Worm (Caenorhabditis elegans) whole organism, mixed stage, embryonic: Measurements from ENCODE around the gene Y53F4B.25.

ENCODE experiments used
- M03D4.4 ChIP-seq: sonication (generic microtip); optimal IDR thresholded peaks from 2 replicates; lab custom pipeline; 2017; ENCODE audit warnings: mild to moderate bottlenecking, missing genetic modification characterization, missing compliant biosample characterization
- bed-3 ChIP-seq: fragments of 200-800 bp; sonication (Bioruptor generic); optimal IDR thresholded peaks from 3 replicates; lab custom pipeline; 2018; ENCODE audit warnings: mild to moderate bottlenecking, missing genetic modification characterization, moderate library complexity, missing compliant biosample characterization
- blmp-1 ChIP-seq: fragments of 150-350 bp; optimal IDR thresholded peaks from 2 replicates; lab custom pipeline; 2014; ENCODE audit warnings: missing biosample characterization, missing genetic modification characterization
- ceh-39 ChIP-seq: fragments of 150-350 bp; optimal IDR thresholded peaks from 2 replicates; lab custom pipeline; 2014; ENCODE audit warnings: missing biosample characterization, missing genetic modification characterization
- ceh-43 ChIP-seq: fragments of 200-800 bp; sonication (Bioruptor generic); optimal IDR thresholded peaks from 2 replicates; lab custom pipeline; 2018; ENCODE audit warnings: mild to moderate bottlenecking, missing genetic modification characterization, moderate library complexity, missing compliant biosample characterization
- ceh-83 ChIP-seq: fragments of 200-800 bp; sonication (Bioruptor generic); optimal IDR thresholded peaks from 2 replicates; lab custom pipeline; 2018; ENCODE audit warnings: mild to moderate bottlenecking, missing genetic modification characterization, missing compliant biosample characterization
- ces-1 ChIP-seq: fragments of 150-350 bp; optimal IDR thresholded peaks from 2 replicates; lab custom pipeline; 2014; ENCODE audit warnings: missing biosample characterization, missing genetic modification reagents, missing genetic modification characterization
- cnd-1 ChIP-seq: fragments of 200-800 bp; sonication (Bioruptor generic); optimal IDR thresholded peaks from 2 replicates; lab custom pipeline; 2018; ENCODE audit warnings: mild to moderate bottlenecking, missing genetic modification characterization, missing compliant biosample characterization
- drap-1 ChIP-seq: fragments of 200-800 bp; sonication (Bioruptor generic); optimal IDR thresholded peaks from 3 replicates; lab custom pipeline; 2018; ENCODE audit warnings: mild to moderate bottlenecking, missing genetic modification characterization, missing compliant biosample characterization
- elt-1 ChIP-seq: sonication (generic microtip); optimal IDR thresholded peaks from 2 replicates; lab custom pipeline; 2017; ENCODE audit warnings: missing genetic modification characterization, mild to moderate bottlenecking, missing compliant biosample characterization, antibody characterized with exemption, moderate library complexity, borderline replicate concordance; ENCODE audit not compliant: insufficient read depth
- elt-3 ChIP-seq: fragments of 150-350 bp; optimal IDR thresholded peaks from 2 replicates; lab custom pipeline; 2014; ENCODE audit warnings: missing biosample characterization, missing genetic modification characterization
- flh-1 ChIP-seq: fragments of 200-800 bp; sonication (Bioruptor generic); optimal IDR thresholded peaks from 2 replicates; lab custom pipeline; 2018; ENCODE audit warnings: mild to moderate bottlenecking, missing genetic modification characterization, moderate library complexity, missing compliant biosample characterization
- ham-2 ChIP-seq: fragments of 200-800 bp; sonication (Bioruptor generic); optimal IDR thresholded peaks from 2 replicates; lab custom pipeline; 2018; ENCODE audit warnings: mild to moderate bottlenecking, missing genetic modification characterization, missing compliant biosample characterization
- hlh-1 ChIP-seq: fragments of 150-350 bp; optimal IDR thresholded peaks from 2 replicates; lab custom pipeline; 2014; ENCODE audit warnings: missing biosample characterization, missing genetic modification reagents, missing genetic modification characterization
- lin-13 ChIP-seq: fragments of 150-350 bp; optimal IDR thresholded peaks from 2 replicates; lab custom pipeline; 2014; ENCODE audit warnings: missing biosample characterization, missing genetic modification characterization
- lin-32 ChIP-seq: fragments of 200-800 bp; sonication (Bioruptor generic); optimal IDR thresholded peaks from 2 replicates; lab custom pipeline; 2018; ENCODE audit warnings: mild to moderate bottlenecking, missing genetic modification characterization, missing compliant biosample characterization
- lsy-2 ChIP-seq: fragments of 150-350 bp; optimal IDR thresholded peaks from 2 replicates; lab custom pipeline; 2014; ENCODE audit warnings: missing biosample characterization, missing genetic modification characterization
- mab-5 ChIP-seq: fragments of 150-350 bp; optimal IDR thresholded peaks from 2 replicates; lab custom pipeline; 2014; ENCODE audit warnings: missing biosample characterization, missing genetic modification characterization
- mep-1 ChIP-seq: fragments of 150-350 bp; optimal IDR thresholded peaks from 2 replicates; lab custom pipeline; 2017; ENCODE audit warnings: missing biosample characterization, missing genetic modification reagents, missing genetic modification characterization, inconsistent platforms
- mls-2 ChIP-seq: sonication (generic microtip); optimal IDR thresholded peaks from 2 replicates; lab custom pipeline; 2016; ENCODE audit warnings: mild to moderate bottlenecking, missing genetic modification characterization, moderate library complexity, missing compliant biosample characterization
- nhr-12 ChIP-seq: fragments of 150-350 bp; optimal IDR thresholded peaks from 2 replicates; lab custom pipeline; 2014; ENCODE audit warnings: missing biosample characterization, missing genetic modification characterization
- nhr-2 ChIP-seq: fragments of 150-350 bp; optimal IDR thresholded peaks from 2 replicates; lab custom pipeline; 2014; ENCODE audit warnings: missing biosample characterization, missing genetic modification characterization
- nhr-237 ChIP-seq: fragments of 150-350 bp; optimal IDR thresholded peaks from 2 replicates; lab custom pipeline; 2014; ENCODE audit warnings: missing biosample characterization, missing genetic modification characterization
- nhr-28 ChIP-seq: fragments of 150-350 bp; optimal IDR thresholded peaks from 2 replicates; lab custom pipeline; 2014; ENCODE audit warnings: missing biosample characterization, missing genetic modification characterization
- nhr-76 ChIP-seq: sonication (generic microtip); optimal IDR thresholded peaks from 2 replicates; lab custom pipeline; 2017; ENCODE audit warnings: missing biosample characterization, missing genetic modification characterization
- pha-4 ChIP-seq: fragments of 150-350 bp; optimal IDR thresholded peaks from 2 replicates; lab custom pipeline; 2018; ENCODE audit warnings: missing biosample characterization, missing genetic modification reagents, missing genetic modification characterization
- sem-2 ChIP-seq: fragments of 200-800 bp; sonication (Bioruptor generic); optimal IDR thresholded peaks from 2 replicates; lab custom pipeline; 2018; ENCODE audit warnings: mild to moderate bottlenecking, missing genetic modification characterization, missing compliant biosample characterization
- snpc-4 ChIP-seq: fragments of 150-350 bp; optimal IDR thresholded peaks from 2 replicates; lab custom pipeline; 2014; ENCODE audit warnings: missing biosample characterization, missing genetic modification characterization
- sptf-1 ChIP-seq: sonication (generic microtip); optimal IDR thresholded peaks from 2 replicates; lab custom pipeline; 2017; ENCODE audit warnings: mild to moderate bottlenecking, missing genetic modification characterization, moderate library complexity, missing compliant biosample characterization
- tbx-8 ChIP-seq: fragments of 200-800 bp; sonication (Bioruptor generic); optimal IDR thresholded peaks from 2 replicates; lab custom pipeline; 2018; ENCODE audit warnings: mild to moderate bottlenecking, missing genetic modification characterization, moderate library complexity, missing compliant biosample characterization
- unc-120 ChIP-seq: sonication (generic microtip); optimal IDR thresholded peaks from 2 replicates; lab custom pipeline; 2017; ENCODE audit warnings: missing genetic modification characterization, missing compliant biosample characterization; ENCODE audit not compliant: poor library complexity, severe bottlenecking
- unc-39 ChIP-seq: fragments of 150-350 bp; optimal IDR thresholded peaks from 2 replicates; lab custom pipeline; 2014; ENCODE audit warnings: missing biosample characterization, missing genetic modification characterization
- unc-62 ChIP-seq: fragments of 150-350 bp; optimal IDR thresholded peaks from 2 replicates; lab custom pipeline; 2014; ENCODE audit warnings: missing biosample characterization, missing genetic modification reagents, missing genetic modification characterization
- zip-8 ChIP-seq: fragments of 150-350 bp; optimal IDR thresholded peaks from 2 replicates; lab custom pipeline; 2014; ENCODE audit warnings: missing biosample characterization, missing genetic modification characterization
- ztf-11 ChIP-seq: fragments of 150-350 bp; optimal IDR thresholded peaks from 2 replicates; lab custom pipeline; 2014; ENCODE audit warnings: missing biosample characterization, missing genetic modification characterization

Y53F4B.25 gene

DNA sequence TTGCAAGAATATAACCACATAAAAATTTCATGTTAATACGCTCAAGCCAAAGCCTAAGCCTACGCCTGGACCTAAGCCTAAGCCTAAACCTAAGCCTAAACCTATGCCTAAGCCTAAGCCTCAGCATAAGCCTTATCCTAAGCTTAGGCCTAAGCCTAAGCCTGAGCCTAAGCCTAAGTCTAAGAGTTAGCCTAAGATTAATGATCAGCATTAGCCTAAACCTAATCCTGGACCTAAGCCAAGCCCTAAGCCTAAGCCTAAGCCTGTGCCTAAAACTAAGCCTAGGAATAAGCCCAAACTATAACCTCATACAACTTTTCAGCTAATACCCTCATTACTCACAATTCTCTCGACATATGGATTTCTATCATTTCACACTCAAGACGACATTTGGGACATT is 22.4 kb downstream of the Y53F4B.25 start:
- no peak for TF ChIP-seq ceh-43 (GFP tag; lab: Kevin White, UChicago)
- TF ChIP-seq M03D4.4 (tag; lab: Kevin White, UChicago) = no peak
- no peak for TF ChIP-seq unc-39 (tag; lab: Kevin White, UChicago)
- TF ChIP-seq lin-13 = no peak
- no peak for TF ChIP-seq nhr-12
- no peak for TF ChIP-seq nhr-2 (tag; lab: Kevin White, UChicago)
- no peak for TF ChIP-seq ztf-11 (tag; lab: Kevin White, UChicago)
- TF ChIP-seq elt-3 (tag; lab: Kevin White, UChicago) = no peak
- TF ChIP-seq tbx-8 = no peak
- no peak for TF ChIP-seq flh-1 (GFP tag; lab: Kevin White, UChicago)
- TF ChIP-seq sptf-1 (tag; lab: Kevin White, UChicago) = no peak
- TF ChIP-seq ham-2 (GFP tag; lab: Kevin White, UChicago) = no peak
- TF ChIP-seq pha-4 = no peak

DNA sequence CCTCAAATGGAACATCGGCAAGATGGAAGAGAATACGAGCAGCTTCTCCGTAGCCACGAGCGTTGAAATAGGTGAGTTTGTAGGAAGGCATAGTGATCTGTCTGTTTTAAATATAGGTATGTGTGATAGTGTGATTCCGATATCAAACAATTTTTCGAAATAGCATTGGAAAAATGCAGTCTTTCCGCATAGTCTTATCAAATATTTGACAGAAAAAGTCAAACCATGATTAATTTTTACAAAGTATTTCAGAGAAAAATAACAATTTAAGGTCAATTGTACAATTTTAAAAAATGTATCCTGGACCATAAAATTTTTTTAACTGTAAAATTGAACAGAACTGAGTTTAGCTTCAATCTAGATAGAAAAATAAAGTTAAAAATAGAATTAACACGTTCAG is 28.5 kb downstream of the Y53F4B.25 start, which contains the start of gene gst-26:
gst-26 (minus strand) TSS at position 101 of the 400 bp plus-strand sequence.
- TF ChIP-seq unc-39 (tag; lab: Kevin White, UChicago) (no peak), mab-5 (tag; lab: Kevin White, UChicago) (no peak), bed-3 (no peak), blmp-1 (tag; lab: Kevin White, UChicago) (no peak), hlh-1 (no peak), lin-32 (no peak), elt-3 (tag; lab: Kevin White, UChicago) (no peak), ham-2 (GFP tag; lab: Kevin White, UChicago) (no peak), flh-1 (GFP tag; lab: Kevin White, UChicago) (no peak), mep-1 (tag; lab: Kevin White, UChicago) (no peak), nhr-2 (tag; lab: Kevin White, UChicago) (no peak), ces-1 (no peak), sem-2 (GFP tag; lab: Kevin White, UChicago) (no peak), nhr-12 (no peak), pha-4 (no peak), tbx-8 (no peak), ceh-43 (GFP tag; lab: Kevin White, UChicago) (no peak), nhr-28 (tag; lab: Kevin White, UChicago) (no peak), sptf-1 (tag; lab: Kevin White, UChicago) (no peak), drap-1 (GFP tag; lab: Kevin White, UChicago) (no peak)

DNA sequence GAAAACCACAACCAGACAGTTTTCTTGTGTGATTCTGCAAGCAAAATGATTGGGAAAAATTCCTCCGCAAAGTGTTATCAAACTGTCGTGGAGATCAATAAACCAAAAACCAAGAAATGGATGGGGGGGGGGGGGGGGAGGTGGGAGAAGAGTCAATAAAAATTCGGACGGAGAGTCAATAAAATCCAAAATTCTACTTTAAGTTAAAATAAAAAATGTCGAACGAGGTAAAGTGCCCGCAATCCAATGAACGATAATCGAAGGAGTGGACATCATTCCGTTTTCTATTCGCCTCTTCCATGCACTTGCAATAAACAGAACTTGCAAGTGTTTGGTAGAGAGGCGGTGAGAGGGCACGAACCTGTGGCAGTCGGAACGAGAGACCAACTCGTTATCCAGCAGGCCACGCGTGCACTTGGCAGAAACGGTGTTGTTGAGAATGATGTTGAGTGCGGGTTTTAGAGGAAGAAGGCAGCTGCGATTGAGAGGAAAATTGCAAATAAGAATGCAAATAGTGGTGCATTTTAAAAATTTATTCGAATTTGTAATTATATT is 29.8 kb downstream of the Y53F4B.25 start, which contains the start of gene gst-27:
gst-27 (minus strand) TSS at position 51 of the 555 bp plus-strand sequence.
- TF ChIP-seq cnd-1 (tag; lab: Kevin White, UChicago) (peak; percentile 92), flh-1 (GFP tag; lab: Kevin White, UChicago) (peak; percentile 76), mab-5 (tag; lab: Kevin White, UChicago) (no peak), ceh-39 (tag; lab: Kevin White, UChicago) (no peak), pha-4 (peak; percentile 49), nhr-28 (tag; lab: Kevin White, UChicago) (peak; percentile 33), bed-3 (peak; percentile 72), lin-32 (peak; percentile 90), ceh-83 (peak; percentile 87), M03D4.4 (tag; lab: Kevin White, UChicago) (peak; percentile 92), ceh-43 (GFP tag; lab: Kevin White, UChicago) (peak; percentile 79), elt-1 (tag; lab: Kevin White, UChicago) (peak; percentile 36), unc-62 (peak; percentile 42), tbx-8 (peak; percentile 85), mls-2 (peak; percentile 92), unc-120 (tag; lab: Kevin White, UChicago) (peak; percentile 65), sptf-1 (tag; lab: Kevin White, UChicago) (peak; percentile 93), ztf-11 (tag; lab: Kevin White, UChicago) (no peak), hlh-1 (peak; percentile 44), nhr-12 (peak; percentile 22), lsy-2 (tag; lab: Kevin White, UChicago) (peak; percentile 22), nhr-237 (tag; lab: Kevin White, UChicago) (no peak), zip-8 (tag; lab: Kevin White, UChicago) (no peak), nhr-2 (tag; lab: Kevin White, UChicago) (no peak), drap-1 (GFP tag; lab: Kevin White, UChicago) (peak; percentile 90), unc-39 (tag; lab: Kevin White, UChicago) (no peak), nhr-76 (tag; lab: Kevin White, UChicago) (no peak), blmp-1 (tag; lab: Kevin White, UChicago) (no peak), mep-1 (tag; lab: Kevin White, UChicago) (peak; percentile 51), sem-2 (GFP tag; lab: Kevin White, UChicago) (peak; percentile 79), snpc-4 (tag; lab: Kevin White, UChicago) (no peak), ham-2 (GFP tag; lab: Kevin White, UChicago) (peak; percentile 67), elt-3 (tag; lab: Kevin White, UChicago) (no peak), lin-13 (peak; percentile 69), ces-1 (no peak)
- TF ChIP-seq, all 35 proteins: peak for 23
